Fruit fly (Drosophila melanogaster): Measurements from ENCODE around the gene Nepl16.
"Not testable (repeated sequence)": the region's sequence is repeated elsewhere in the genome, so short reads cannot be mapped to it uniquely, and the experiment has no call there.

Nepl16 gene

dm6 chr3R:25127231-25127689, 14.9 kb upstream of the Nepl16 start, which contains the start of the genes Mocs2A, Mocs2B and Clbn (continued):
- TF ChIP-seq sr (GFP tag; IDR thresholded peaks at IDR 0.05) (no peak), ci (GFP tag; IDR thresholded peaks at IDR 0.05) (no peak), CG7271 (tag; optimal IDR thresholded peaks at IDR 0.05) (no peak), Hr51 (GFP tag; optimal IDR thresholded peaks at IDR 0.05) (no peak), CG1647 (GFP tag; optimal IDR thresholded peaks at IDR 0.05) (no peak), H15 (GFP tag; IDR thresholded peaks at IDR 0.05) (no peak), chif (GFP tag; optimal IDR thresholded peaks at IDR 0.05) (no peak), Hr3 (GFP tag; optimal IDR thresholded peaks at IDR 0.05) (no peak), salm (tag; optimal IDR thresholded peaks at IDR 0.05) (no peak), CG14441 (GFP tag; IDR thresholded peaks at IDR 0.05) (no peak), HmgZ (tag; optimal IDR thresholded peaks at IDR 0.05) (no peak), GATAe (GFP tag; conservative IDR thresholded peaks at IDR 0.05) (no peak), ind (GFP tag; optimal IDR thresholded peaks at IDR 0.05) (no peak), trem (tag; optimal IDR thresholded peaks at IDR 0.05) (peak; percentile 15), zen2 (GFP tag; IDR thresholded peaks at IDR 0.05; ENCODE audit: partially characterized antibody) (peak; percentile 44; the same call in 1 of the 3 replicates)

dm6 chr3R:25126823-25127222, 14.5 kb upstream of the Nepl16 start:
- TF ChIP-seq Nf-YA (GFP tag; IDR thresholded peaks at IDR 0.05) (no peak), Jarid2 (GFP tag; optimal IDR thresholded peaks at IDR 0.05) (no peak), CG8089 (GFP tag; optimal IDR thresholded peaks at IDR 0.05) (no peak), gce (GFP tag; IDR thresholded peaks at IDR 0.05) (no peak), grn (GFP tag; optimal IDR thresholded peaks at IDR 0.05) (peak; percentile 19), CG10267 (tag; optimal IDR thresholded peaks at IDR 0.05) (no peak), CG11696 (GFP tag; IDR thresholded peaks at IDR 0.05) (no peak), CG14014 (GFP tag; IDR thresholded peaks at IDR 0.05) (no peak), CG11247 (GFP tag; IDR thresholded peaks at IDR 0.05) (0 out of 2 replicates have a peak, but pooled peaks have one; percentile 7), Oaz (GFP tag; IDR thresholded peaks at IDR 0.05) (no peak), Pdp1 (GFP tag; optimal IDR thresholded peaks at IDR 0.05) (no peak), exex (tag; optimal IDR thresholded peaks at IDR 0.05) (peak; percentile 23), CG8281 (tag; optimal IDR thresholded peaks at IDR 0.05) (peak; percentile 64), Opbp (GFP tag; IDR thresholded peaks at IDR 0.05; ENCODE audit: partially characterized antibody) (no peak), Ets65A (GFP tag) (peak; percentile 4), CG33557 (GFP tag; optimal IDR thresholded peaks at IDR 0.05) (no peak), Ets97D (GFP tag; optimal IDR thresholded peaks at IDR 0.05) (no peak), Oli (tag; optimal IDR thresholded peaks at IDR 0.05) (no peak), CG1792 (GFP tag; optimal IDR thresholded peaks at IDR 0.05) (no peak), Bgb (GFP tag; IDR thresholded peaks at IDR 0.05; ENCODE audit: partially characterized antibody) (no peak), mirr (GFP tag; optimal IDR thresholded peaks at IDR 0.05) (peak; percentile 6), cwo (GFP tag; optimal IDR thresholded peaks at IDR 0.05) (peak; percentile 42), Doc2 (GFP tag; IDR thresholded peaks at IDR 0.05) (no peak), CG10565 (GFP tag; optimal IDR thresholded peaks at IDR 0.05) (no peak), slbo (GFP tag; IDR thresholded peaks at IDR 0.05) (no peak)

dm6 chr3R:25123262-25123661, 10.9 kb upstream of the Nepl16 start, which contains the start of gene vig2:
Gene vig2 (plus strand): TSS chr3R:25123373.
- TF ChIP-seq dpn (GFP tag; optimal IDR thresholded peaks at IDR 0.05) (peak in 1 of 2 experiments; percentile 41), odd (GFP tag; optimal IDR thresholded peaks at IDR 0.05) (peak; percentile 18), esg (GFP tag; conservative IDR thresholded peaks at IDR 0.05) (peak; percentile 34; the same call in 1 of the 2 replicates), CG6272 (GFP tag; IDR thresholded peaks at IDR 0.05) (peak; percentile 80), Rfx (GFP tag; IDR thresholded peaks at IDR 0.05) (peak; percentile 93), nerfin-2 (GFP tag; IDR thresholded peaks at IDR 0.05; ENCODE audit: partially characterized antibody) (peak; percentile 80), CG13775 (GFP tag; optimal IDR thresholded peaks at IDR 0.05) (peak; percentile 76), Fer2 (tag; optimal IDR thresholded peaks at IDR 0.05) (peak; percentile 49), sc (GFP tag; optimal IDR thresholded peaks at IDR 0.05) (peak; percentile 3), CG32532 (GFP tag; IDR thresholded peaks at IDR 0.05) (peak; percentile 90), CkIIα-i1 (GFP tag; IDR thresholded peaks at IDR 0.05) (peak; percentile 5; the same call in 1 of the 2 replicates)
- TF ChIP-seq sc (optimal IDR thresholded peaks at IDR 0.05) = not testable (repeated sequence)
